Worm (Caenorhabditis elegans): ENCODE measurements around the gene otub-1.
"Not testable (repeated sequence)": the region's sequence is repeated elsewhere in the genome, so short reads cannot be mapped to it uniquely, and the experiment has no call there.

DNA sequence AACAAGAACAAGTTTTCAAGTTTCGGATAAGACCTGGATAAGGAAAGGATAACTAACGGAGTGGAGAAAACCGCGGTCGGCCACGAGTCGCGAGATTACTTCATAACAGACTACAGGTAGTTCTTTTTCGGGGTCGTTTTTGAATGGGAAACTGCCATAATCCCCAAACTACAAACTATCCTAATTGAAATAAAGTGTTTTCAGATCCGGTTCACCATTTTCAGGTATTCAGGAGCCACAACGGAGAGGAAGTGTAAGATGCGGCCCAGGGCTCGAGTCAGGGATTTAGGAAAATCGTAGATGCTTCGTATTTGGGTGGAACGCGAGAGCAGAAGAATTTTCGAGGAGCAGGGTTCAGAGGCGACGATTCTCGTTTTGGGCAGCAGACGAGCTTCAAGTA lies 49.9 kb downstream of the otub-1 start, which contains the start of gene T01G5.8:
- TF ChIP-seq elt-3 (tag; optimal IDR thresholded peaks at IDR 0.05); nhr-28 (tag; optimal IDR thresholded peaks at IDR 0.05); nhr-11 (tag; optimal IDR thresholded peaks at IDR 0.05); skn-1 (tag; optimal IDR thresholded peaks at IDR 0.05); unc-62 (GFP tag; optimal IDR thresholded peaks at IDR 0.05); sea-2 (GFP tag; optimal IDR thresholded peaks at IDR 0.05); fkh-10 (GFP tag; optimal IDR thresholded peaks at IDR 0.05); nfya-1 (tag; optimal IDR thresholded peaks at IDR 0.05; ENCODE audit: insufficient read depth); aly-2 (tag; optimal IDR thresholded peaks at IDR 0.05); nhr-237 (tag; optimal IDR thresholded peaks at IDR 0.05); nhr-77 (tag; optimal IDR thresholded peaks at IDR 0.05); ceh-9 (tag; optimal IDR thresholded peaks at IDR 0.05); ceh-82 (tag; optimal IDR thresholded peaks at IDR 0.05): not testable (repeated sequence)

Data from whole organism, L3 larva.